Worm (Caenorhabditis elegans) whole organism, L3 larva: ENCODE data around the gene F41G3.21.

Source experiments
- nhr-23 ChIP-seq: fragments of 150-350 bp; optimal IDR thresholded peaks from 2 replicates; lab custom pipeline; 2014; ENCODE audit warnings: missing biosample characterization, missing genetic modification reagents, missing genetic modification characterization
- nhr-28 ChIP-seq: fragments of 150-350 bp; optimal IDR thresholded peaks from 2 replicates; lab custom pipeline; 2014; ENCODE audit warnings: missing biosample characterization, missing genetic modification characterization
- nhr-76 ChIP-seq: fragments of 150-350 bp; sonication (generic microtip); optimal IDR thresholded peaks from 5 replicates; lab custom pipeline; 2014; ENCODE audit warnings: missing biosample characterization, missing genetic modification characterization

ce11 chrII:6715853-6716252 lies 36.9 kb downstream of the F41G3.21 start:
- TF ChIP-seq nhr-23 (peak; percentile 46), nhr-76 (no peak), nhr-28 (tag; lab: Kevin White, UChicago) (no peak)
